Worm (Caenorhabditis elegans) whole organism, L2 larva: ENCODE results near the gene Y50E8A.12.

Source experiments
- Y55F3AM.14 ChIP-seq: fragments of 200-800 bp; sonication (Bioruptor generic); optimal IDR thresholded peaks from 2 replicates; lab custom pipeline; 2018; ENCODE audit warnings: mild to moderate bottlenecking, missing genetic modification characterization, missing compliant biosample characterization
- blmp-1 ChIP-seq: sonication (generic microtip); optimal IDR thresholded peaks from 2 replicates; lab custom pipeline; 2017; ENCODE audit warnings: missing genetic modification characterization, mild to moderate bottlenecking, missing compliant biosample characterization, antibody characterized with exemption, moderate library complexity; ENCODE audit not compliant: insufficient read depth
- fos-1 ChIP-seq: fragments of 150-350 bp; optimal IDR thresholded peaks from 2 replicates; lab custom pipeline; 2014; ENCODE audit warnings: missing biosample characterization, missing genetic modification characterization
- lin-13 ChIP-seq: fragments of 150-350 bp; optimal IDR thresholded peaks from 2 replicates; lab custom pipeline; 2014; ENCODE audit warnings: missing biosample characterization, missing genetic modification reagents, missing genetic modification characterization
- lin-39 ChIP-seq: fragments of 150-350 bp; optimal IDR thresholded peaks from 2 replicates; lab custom pipeline; 2014; ENCODE audit warnings: missing biosample characterization, missing genetic modification reagents, missing genetic modification characterization
- unc-62 ChIP-seq: fragments of 150-350 bp; optimal IDR thresholded peaks from 2 replicates; lab custom pipeline; 2014; ENCODE audit warnings: missing biosample characterization, missing genetic modification reagents, missing genetic modification characterization

ce11 chrV:14779644-14780043 is 4.4 kb downstream of the Y50E8A.12 start, which contains the start of the genes scrm-7 and Y50E8A.10:
- TF ChIP-seq lin-39 (tag; lab: Kevin White, UChicago) = no peak
- TF ChIP-seq Y55F3AM.14 (GFP tag; lab: Kevin White, UChicago) = no peak
- TF ChIP-seq lin-13 = no peak
- no peak for TF ChIP-seq fos-1
- TF ChIP-seq blmp-1 (tag; lab: Kevin White, UChicago) = no peak
- TF ChIP-seq unc-62 (GFP tag; lab: Kevin White, UChicago) = no peak
